Fruit fly (Drosophila melanogaster): ENCODE results near the gene Nprl2.
A peak's percentile ranks its signal among the peaks of the same experiment; 100 is the strongest.

Nprl2 gene

dm6 chrX:16886551-16886950 lies 2.4 kb upstream of the Nprl2 start, which contains the start of the genes DENR and CG4880 (continued):
- TF ChIP-seq CG7839 (tag; optimal IDR thresholded peaks at IDR 0.05) (no peak), CG13287 (GFP tag; IDR thresholded peaks at IDR 0.05; ENCODE audit: partially characterized antibody) (peak; percentile 73), Six4 (GFP tag; optimal IDR thresholded peaks at IDR 0.05) (no peak), Atf-2 (GFP tag; optimal IDR thresholded peaks at IDR 0.05) (no peak), inv (GFP tag; IDR thresholded peaks at IDR 0.05; ENCODE audit: partially characterized antibody) (peak; percentile 35; the same call in 1 of the 2 replicates), pan (optimal IDR thresholded peaks at IDR 0.05) (no peak), pan (GFP tag; optimal IDR thresholded peaks at IDR 0.05 in 1 of 2, IDR thresholded peaks at IDR 0.05 in 1 of 2) (no peak), Fer1 (GFP tag; optimal IDR thresholded peaks at IDR 0.05) (no peak), vvl (GFP tag; IDR thresholded peaks at IDR 0.05) (no peak), az2 (GFP tag; optimal IDR thresholded peaks at IDR 0.05) (no peak), B-H1 (GFP tag; IDR thresholded peaks at IDR 0.05) (no peak), CG17359 (tag; optimal IDR thresholded peaks at IDR 0.05) (no peak), CG12769 (tag; optimal IDR thresholded peaks at IDR 0.05) (no peak), Ets65A (GFP tag) (no peak), lab (GFP tag; optimal IDR thresholded peaks at IDR 0.05) (no peak), Bdp1 (GFP tag; optimal IDR thresholded peaks at IDR 0.05) (no peak), CG9817 (tag; optimal IDR thresholded peaks at IDR 0.05) (no peak), gsb (GFP tag; IDR thresholded peaks at IDR 0.05) (no peak), CG12071 (GFP tag; optimal IDR thresholded peaks at IDR 0.05) (no peak), CG11695 (GFP tag; IDR thresholded peaks at IDR 0.05) (no peak), Hmx (GFP tag; optimal IDR thresholded peaks at IDR 0.05) (no peak), Dll (GFP tag; IDR thresholded peaks at IDR 0.05; ENCODE audit: partially characterized antibody) (peak; percentile 74), CG6654 (GFP tag; optimal IDR thresholded peaks at IDR 0.05) (no peak), ato (GFP tag; IDR thresholded peaks at IDR 0.05; ENCODE audit: partially characterized antibody) (no peak), Max (GFP tag; optimal IDR thresholded peaks at IDR 0.05) (no peak), ewg (GFP tag; optimal IDR thresholded peaks at IDR 0.05) (no peak), CG7556 (GFP tag; optimal IDR thresholded peaks at IDR 0.05) (no peak), CG1832 (GFP tag; optimal IDR thresholded peaks at IDR 0.05) (no peak), CG5953 (GFP tag; IDR thresholded peaks at IDR 0.05) (no peak), CG9215 (GFP tag; IDR thresholded peaks at IDR 0.05) (no peak), scrt (GFP tag; optimal IDR thresholded peaks at IDR 0.05) (no peak), row (GFP tag; IDR thresholded peaks at IDR 0.05) (no peak), tgo (GFP tag; IDR thresholded peaks at IDR 0.05) (no peak), so (GFP tag; IDR thresholded peaks at IDR 0.05) (no peak), CG8290 (GFP tag; optimal IDR thresholded peaks at IDR 0.05) (no peak), CG8290 (tag; optimal IDR thresholded peaks at IDR 0.05) (no peak), schlank (tag; optimal IDR thresholded peaks at IDR 0.05) (no peak), MBD-R2 (GFP tag; IDR thresholded peaks at IDR 0.05) (peak; percentile 7; the same call in 1 of the 2 replicates), psq (GFP tag; optimal IDR thresholded peaks at IDR 0.05) (no peak), knrl (GFP tag; IDR thresholded peaks at IDR 0.05; ENCODE audit: partially characterized antibody) (peak; percentile 49; the same call in 2 of the 3 replicates), unc-4 (GFP tag; IDR thresholded peaks at IDR 0.05; ENCODE audit: partially characterized antibody) (peak; percentile 54; the same call in 1 of the 2 replicates), CG11504 (tag; optimal IDR thresholded peaks at IDR 0.05) (no peak), en (GFP tag; optimal IDR thresholded peaks at IDR 0.05) (no peak), CG6254 (GFP tag; optimal IDR thresholded peaks at IDR 0.05) (no peak), pfk (GFP tag; optimal IDR thresholded peaks at IDR 0.05) (no peak), fru (optimal IDR thresholded peaks at IDR 0.05) (no peak), HLH54F (GFP tag; optimal IDR thresholded peaks at IDR 0.05) (no peak), CG1647 (GFP tag; optimal IDR thresholded peaks at IDR 0.05) (no peak), lov (optimal IDR thresholded peaks at IDR 0.05) (no peak), lov (GFP tag; IDR thresholded peaks at IDR 0.05) (no peak), ssp (GFP tag; IDR thresholded peaks at IDR 0.05) (no peak), Deaf1 (tag; optimal IDR thresholded peaks at IDR 0.05) (no peak), CG18599 (GFP tag; optimal IDR thresholded peaks at IDR 0.05) (no peak)
